Worm (Caenorhabditis elegans) whole organism, L3 larva: ENCODE measurements around the gene col-139.

ENCODE experiments used
- nhr-76 ChIP-seq: fragments of 150-350 bp; sonication (generic microtip); optimal IDR thresholded peaks from 5 replicates; lab custom pipeline; 2014; ENCODE audit warnings: missing biosample characterization, missing genetic modification characterization
- snpc-4 ChIP-seq: fragments of 150-350 bp; optimal IDR thresholded peaks from 2 replicates; lab custom pipeline; 2014; ENCODE audit warnings: missing biosample characterization, missing genetic modification characterization

- TF ChIP-seq nhr-76 (tag; lab: Kevin White, UChicago) (no peak), snpc-4 (tag; lab: Kevin White, UChicago) (peak; percentile 53)
Measured at ce11 chrV:4615802-4616201, 38.0 kb downstream of the col-139 start, which contains the start of the genes Y61A9LA.10 and F54D11.4.
